Worm (Caenorhabditis elegans): ENCODE measurements around the gene clc-26.

clc-26 gene

DNA sequence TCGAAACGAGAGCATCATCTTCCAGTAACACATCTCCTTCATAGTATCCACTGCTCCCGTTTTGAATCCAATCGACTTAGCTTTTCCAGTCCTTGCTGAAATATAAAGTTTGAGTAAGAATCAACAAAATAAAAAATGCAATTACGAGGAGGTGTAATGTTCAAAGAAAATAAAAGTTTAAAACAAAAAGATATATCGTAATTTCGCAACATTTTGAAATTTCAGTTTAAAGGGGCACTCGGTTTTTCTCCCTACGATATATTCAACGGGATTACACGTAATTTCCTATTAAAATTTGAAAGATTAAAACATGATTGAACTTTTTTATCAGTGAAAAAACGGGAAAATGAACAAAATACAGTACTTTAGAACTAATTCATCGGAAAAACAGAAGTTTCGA, 14.8 kb downstream of the clc-26 start, which contains the start of gene Y34F4.3:
Y34F4.3 (minus strand) TSS at position 101 of the 400 bp plus-strand sequence.
- TF ChIP-seq unc-62 (GFP tag; optimal IDR thresholded peaks at IDR 0.05) = no peak

DNA sequence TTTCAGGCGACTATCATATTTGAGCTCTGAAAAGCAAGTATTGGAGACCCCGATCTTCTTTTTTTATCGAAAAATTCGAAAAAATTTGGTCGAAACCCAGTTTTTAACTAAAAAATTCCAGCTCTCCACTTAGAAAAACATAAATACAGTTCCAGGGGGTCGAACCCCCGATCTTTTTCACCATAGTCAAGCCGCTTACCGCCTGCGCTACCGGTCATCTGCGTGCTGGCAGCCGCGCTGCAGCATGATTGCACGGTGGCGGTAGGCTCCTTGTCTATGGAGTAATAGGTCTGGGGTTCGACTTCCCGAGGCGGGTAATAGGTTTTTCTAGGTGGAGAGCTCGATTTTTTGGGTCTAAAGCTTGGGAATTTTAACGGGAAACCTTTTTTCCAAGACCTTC, 21.1 kb downstream of the clc-26 start, which contains the start of gene clc-24:
clc-24 (plus strand) TSS at position 263 of the 400 bp plus-strand sequence.
- no peak for TF ChIP-seq unc-62 (GFP tag; optimal IDR thresholded peaks at IDR 0.05)

DNA sequence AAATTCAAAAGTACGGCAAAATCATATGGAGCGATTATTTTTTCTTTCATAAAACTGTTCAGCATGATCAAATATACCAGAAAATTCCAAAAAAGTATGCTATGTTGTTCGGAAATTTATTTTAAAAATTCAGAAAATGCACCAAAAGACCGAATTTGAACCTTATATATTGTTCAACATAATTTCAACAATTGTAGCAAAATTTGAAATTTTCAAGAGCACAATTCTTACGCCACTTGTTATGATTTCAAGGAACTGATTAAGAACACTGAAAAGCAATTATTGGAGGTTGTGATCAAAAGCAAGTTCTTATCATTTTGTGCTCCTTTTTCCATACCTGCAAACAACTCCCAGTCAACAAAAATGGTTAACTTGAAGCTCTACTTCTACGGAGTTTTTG, 22.8 kb downstream of the clc-26 start, which contains the start of gene clc-27:
clc-27 (plus strand) TSS at position 301 of the 400 bp plus-strand sequence.
- TF ChIP-seq unc-62 (GFP tag; optimal IDR thresholded peaks at IDR 0.05) = no peak

DNA sequence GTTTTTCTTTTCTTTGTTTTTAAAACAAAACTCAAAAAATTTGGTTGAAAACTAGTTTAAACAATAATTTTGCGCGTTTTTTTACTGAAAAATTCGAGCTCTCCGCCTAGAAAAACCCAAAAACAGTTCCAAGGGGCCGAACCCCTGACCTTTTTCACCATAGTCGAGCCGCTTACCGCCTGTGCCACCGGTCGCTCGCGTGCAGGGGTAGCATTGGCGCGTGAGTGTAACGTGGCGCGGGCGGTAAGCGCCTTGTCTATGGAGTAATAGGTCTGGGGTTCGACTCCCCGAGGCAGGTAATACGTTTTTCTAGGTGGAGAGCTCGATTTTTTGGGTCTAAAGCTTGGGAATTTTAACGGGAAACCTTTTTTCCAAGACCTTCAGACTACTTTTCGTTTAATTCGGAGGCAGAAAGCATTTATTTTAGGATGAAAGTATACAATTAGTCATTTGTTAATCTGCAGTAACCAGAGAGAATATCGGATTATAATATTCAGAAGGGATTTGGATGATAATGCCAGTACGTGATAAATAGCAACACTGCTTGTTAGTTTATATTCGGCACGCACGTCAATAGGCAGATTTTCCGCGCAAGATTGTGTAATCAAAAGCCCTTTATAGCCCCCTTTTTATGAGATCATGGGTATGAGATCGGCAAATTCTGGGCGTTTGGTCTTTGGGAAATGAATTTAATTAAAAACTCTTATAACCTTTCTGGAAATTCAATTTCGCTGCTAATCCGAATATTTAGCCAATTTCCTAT, 23.5 kb downstream of the clc-26 start:
- no peak for TF ChIP-seq unc-62 (GFP tag; optimal IDR thresholded peaks at IDR 0.05)

DNA sequence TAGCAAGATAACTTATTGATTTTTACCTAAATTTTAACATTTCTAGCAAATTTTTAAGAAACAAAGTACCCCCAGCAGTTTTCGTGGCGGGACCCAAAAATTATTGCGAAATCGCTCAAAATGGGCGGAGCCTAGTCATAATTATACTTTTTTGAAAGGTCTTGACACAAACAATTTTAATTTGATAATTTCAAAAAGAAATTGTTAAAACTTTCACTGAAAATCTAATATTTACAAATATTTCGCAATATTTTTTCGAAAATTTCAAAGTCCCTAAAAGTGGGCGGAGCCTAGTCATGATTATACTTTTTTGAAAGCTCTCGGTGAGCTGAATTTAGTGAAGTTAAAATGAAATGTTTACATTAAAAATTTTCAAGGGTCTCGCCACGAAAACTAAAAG, 26.4 kb downstream of the clc-26 start:
- no peak for TF ChIP-seq unc-62 (GFP tag; optimal IDR thresholded peaks at IDR 0.05)

DNA sequence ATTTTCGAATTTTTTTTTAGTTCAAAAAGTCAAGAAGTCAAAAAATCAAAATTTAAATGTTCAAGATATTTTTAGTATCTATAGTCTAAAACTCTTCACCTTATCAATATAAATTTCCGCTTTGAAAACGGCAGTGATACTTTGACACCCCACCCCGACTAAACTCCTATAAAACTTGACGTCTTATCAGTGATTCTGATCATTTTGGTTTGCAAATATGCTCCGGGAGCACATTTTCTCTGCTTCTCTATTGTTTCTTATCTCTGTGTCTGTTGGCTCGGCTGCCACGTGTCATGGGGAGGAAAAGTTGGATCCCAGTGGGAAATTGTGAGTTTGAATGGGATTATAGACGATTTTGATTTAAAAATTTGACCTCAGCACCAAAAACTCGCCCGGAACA, 28.4 kb downstream of the clc-26 start, which contains the start of gene clec-150:
clec-150 (plus strand) TSS at position 198 of the 400 bp plus-strand sequence.
- no peak for TF ChIP-seq unc-62 (GFP tag; optimal IDR thresholded peaks at IDR 0.05)

DNA sequence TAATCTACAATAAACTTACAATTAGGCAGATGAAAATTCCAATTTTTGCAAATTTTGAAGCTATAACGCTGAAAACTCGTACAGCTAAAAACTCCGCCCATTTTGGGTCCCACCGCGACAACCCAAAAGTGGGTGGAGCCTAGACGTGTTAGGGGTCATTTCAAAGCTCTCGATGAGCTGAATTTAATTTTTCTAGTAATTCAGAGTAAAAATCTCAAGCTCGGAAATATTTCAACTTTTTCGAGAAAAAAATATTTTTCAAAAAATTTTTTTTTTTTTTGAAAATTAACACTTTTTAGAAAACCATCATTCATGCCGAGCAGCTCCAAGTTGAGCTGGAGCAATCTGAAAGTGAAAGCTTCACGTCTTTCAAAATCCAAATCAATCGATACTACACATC, 29.6 kb downstream of the clc-26 start, which contains the start of gene R06B10.7:
R06B10.7 (minus strand) TSS at position 101 of the 400 bp plus-strand sequence.
- no peak for TF ChIP-seq unc-62 (GFP tag; optimal IDR thresholded peaks at IDR 0.05)

DNA sequence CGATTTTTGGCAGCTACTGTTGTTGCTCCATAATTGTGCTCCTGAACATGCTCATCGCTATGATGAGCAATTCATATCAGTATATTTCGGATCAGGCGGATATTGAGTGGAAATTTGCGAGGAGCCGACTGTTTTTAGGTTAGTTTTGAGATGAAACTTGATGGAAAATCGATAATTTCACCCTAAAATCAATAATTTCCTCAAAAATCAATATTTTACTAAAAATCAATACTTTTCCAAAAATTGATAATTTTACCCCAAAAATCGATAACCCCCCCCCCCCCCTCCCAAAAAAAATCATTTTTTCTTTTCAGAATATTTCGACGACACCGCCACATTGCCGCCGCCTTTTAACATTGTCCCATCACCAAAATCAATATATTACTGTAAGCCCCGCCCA, 32.0 kb downstream of the clc-26 start:
- no peak for TF ChIP-seq unc-62 (GFP tag; optimal IDR thresholded peaks at IDR 0.05)

DNA sequence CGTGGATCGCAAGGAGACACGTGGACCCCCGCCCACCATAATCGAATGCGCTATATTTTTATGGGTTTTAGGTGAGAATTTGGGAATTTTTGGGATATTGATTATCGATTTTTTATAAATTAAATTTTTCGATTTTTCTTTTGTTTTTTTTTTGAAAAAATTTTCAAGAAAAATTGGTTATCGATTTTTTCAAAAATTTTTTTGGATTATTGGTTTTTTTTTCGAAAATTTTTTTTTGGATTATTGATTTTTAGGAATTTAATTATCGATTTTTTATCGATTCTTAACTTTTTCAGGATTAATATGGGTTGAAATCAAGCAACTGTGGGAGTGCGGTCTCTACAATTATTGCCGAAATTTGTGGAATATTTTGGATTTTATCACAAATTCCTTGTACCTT, 34.3 kb downstream of the clc-26 start:
- no peak for TF ChIP-seq unc-62 (GFP tag; optimal IDR thresholded peaks at IDR 0.05)

DNA sequence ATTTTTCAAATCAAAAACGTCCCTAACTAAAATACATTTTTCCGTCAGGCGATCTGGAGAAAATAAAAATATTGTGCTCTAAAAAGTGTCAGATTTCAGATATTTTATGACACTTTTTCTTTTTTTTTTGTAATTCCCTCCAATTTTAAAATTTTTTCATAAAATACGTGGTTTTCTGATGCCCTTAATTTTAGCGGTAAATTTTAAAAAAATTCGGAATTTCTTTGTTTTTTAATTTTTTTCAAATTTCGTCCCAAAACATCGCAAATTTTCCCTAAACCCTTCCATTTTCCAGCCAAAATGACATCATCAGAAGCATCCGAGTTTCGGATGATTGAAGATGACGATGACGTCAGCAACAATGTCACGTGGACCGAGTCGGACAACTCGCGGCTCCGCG, 39.3 kb downstream of the clc-26 start, which contains the start of gene trp-2:
trp-2 (plus strand) TSS at position 301 of the 400 bp plus-strand sequence.
- TF ChIP-seq unc-62 (GFP tag; optimal IDR thresholded peaks at IDR 0.05) = no peak

DNA sequence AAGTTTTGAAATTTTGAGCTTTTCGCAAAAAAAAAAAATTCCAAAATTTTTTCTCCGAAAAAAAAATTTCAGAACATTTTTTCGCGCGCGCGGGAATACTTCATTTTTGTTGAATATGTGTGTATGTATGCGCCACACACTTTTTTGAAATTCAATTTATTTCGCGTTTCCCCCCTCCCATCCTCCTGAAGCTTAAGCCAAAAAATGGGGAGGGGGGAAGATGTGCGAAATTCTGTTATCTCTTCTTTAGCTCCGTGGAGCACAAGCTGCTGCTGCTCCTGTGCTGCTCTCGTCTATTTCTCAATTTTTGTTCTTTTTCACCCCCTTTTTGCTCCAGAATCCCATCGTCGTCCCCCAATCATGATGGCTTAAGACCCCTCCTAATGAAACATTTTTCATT, 41.3 kb downstream of the clc-26 start:
- no peak for TF ChIP-seq unc-62 (GFP tag; optimal IDR thresholded peaks at IDR 0.05)

DNA sequence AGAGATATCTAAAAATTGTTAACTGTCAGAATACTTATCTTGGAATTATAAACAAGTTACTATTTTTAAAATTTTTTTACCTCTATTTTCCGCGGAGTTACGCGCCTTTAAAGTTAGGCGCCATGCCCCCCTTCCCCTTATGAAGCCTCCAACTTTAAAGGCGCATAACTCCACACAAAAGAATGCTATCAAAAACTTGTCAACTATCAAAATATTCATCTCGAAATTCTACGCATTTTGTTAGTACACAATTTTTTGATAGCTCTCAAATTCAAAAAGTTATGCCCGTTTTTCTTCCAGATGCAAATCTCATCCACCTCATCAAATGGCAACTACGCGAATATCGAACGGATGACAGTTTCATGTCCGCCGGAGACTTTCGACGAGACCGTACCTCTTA, 47.9 kb downstream of the clc-26 start, which contains the start of gene tbc-10:
tbc-10 (plus strand) TSS at position 301 of the 400 bp plus-strand sequence.
- TF ChIP-seq unc-62 (GFP tag; optimal IDR thresholded peaks at IDR 0.05) = no peak

DNA sequence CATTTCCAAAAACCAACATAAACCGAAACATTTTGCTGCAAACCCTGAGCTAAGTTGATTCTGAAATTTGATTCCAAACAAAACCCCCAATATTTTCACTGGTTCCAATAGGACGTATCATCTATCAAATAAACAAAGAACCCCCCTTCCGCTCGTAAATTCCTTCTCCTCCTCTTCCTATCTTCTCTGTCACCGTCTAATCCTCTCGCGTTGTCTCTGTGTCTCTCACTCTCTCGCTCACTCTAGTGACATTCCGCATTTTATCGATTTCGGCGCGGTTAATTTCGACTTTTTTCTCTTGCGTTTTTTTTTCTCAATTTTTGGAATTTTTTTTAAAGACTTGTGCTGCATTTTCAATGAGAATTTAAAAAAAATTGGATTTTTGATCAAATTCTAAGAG, 48.9 kb downstream of the clc-26 start:
- TF ChIP-seq unc-62 (GFP tag; optimal IDR thresholded peaks at IDR 0.05) = no peak

DNA sequence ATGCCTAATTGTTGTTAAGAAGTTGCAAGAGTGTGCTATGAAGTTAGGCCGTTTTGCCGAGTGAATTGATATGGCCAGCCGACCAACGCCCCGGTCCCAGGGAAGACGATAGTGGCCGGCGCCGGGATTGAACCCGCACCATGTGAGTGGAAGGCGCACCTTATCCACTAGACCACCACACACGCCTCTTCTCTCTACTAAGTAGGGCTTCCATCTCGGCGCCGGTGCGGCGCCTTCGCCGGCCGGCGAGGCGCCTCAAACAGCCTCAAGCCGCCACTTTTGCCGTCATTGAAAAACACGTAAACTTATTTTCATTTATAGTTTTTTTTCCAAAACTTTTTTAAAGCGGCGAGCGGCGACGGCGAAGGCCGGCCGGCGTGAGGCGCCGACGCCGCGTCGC, 52.0 kb downstream of the clc-26 start:
- no peak for TF ChIP-seq unc-62 (GFP tag; optimal IDR thresholded peaks at IDR 0.05)
